Worm (Caenorhabditis elegans): ENCODE results near the gene F52E1.9.

- no peak for TF ChIP-seq mdl-1 (tag; optimal IDR thresholded peaks at IDR 0.05)
- TF ChIP-seq duxl-1 (tag; optimal IDR thresholded peaks at IDR 0.05; ENCODE audit: poor library complexity) = no peak
- no peak for TF ChIP-seq zip-2 (tag; optimal IDR thresholded peaks at IDR 0.05)
- no peak for TF ChIP-seq pha-4 (GFP tag; IDR thresholded peaks at IDR 0.05)
- no peak for TF ChIP-seq pha-4 (tag; optimal IDR thresholded peaks at IDR 0.05)
- no peak for TF ChIP-seq lin-15B (tag; optimal IDR thresholded peaks at IDR 0.05)
- no peak for TF ChIP-seq nhr-28 (tag; optimal IDR thresholded peaks at IDR 0.05)
- TF ChIP-seq unc-39 (tag; optimal IDR thresholded peaks at IDR 0.05) = no peak
- TF ChIP-seq ZK546.5 (tag; optimal IDR thresholded peaks at IDR 0.05) = no peak
- TF ChIP-seq set-16 (GFP tag; IDR thresholded peaks at IDR 0.05) = no peak
- no peak for TF ChIP-seq jun-1 (tag; optimal IDR thresholded peaks at IDR 0.05)
- TF ChIP-seq nhr-42 (GFP tag; IDR thresholded peaks at IDR 0.05) = no peak
- TF ChIP-seq mep-1 (tag; optimal IDR thresholded peaks at IDR 0.05) = no peak
- TF ChIP-seq unc-62 (GFP tag; optimal IDR thresholded peaks at IDR 0.05 in 1 of 2) = no peak
- TF ChIP-seq unc-62 (tag; optimal IDR thresholded peaks at IDR 0.05) = no peak
Measured at ce11 chrV:8406155-8406554, 3.7 kb upstream of the F52E1.9 start.
